Worm (Caenorhabditis elegans): ENCODE data around the gene F55C10.4.

ce11 chrV:11352893-11353292, 33.6 kb upstream of the F55C10.4 start, which contains the start of gene npr-25:
- TF ChIP-seq ztf-11 (tag; optimal IDR thresholded peaks at IDR 0.05) (no peak), lsy-2 (tag; optimal IDR thresholded peaks at IDR 0.05) (no peak), nhr-28 (tag; optimal IDR thresholded peaks at IDR 0.05) (no peak), unc-39 (tag; optimal IDR thresholded peaks at IDR 0.05) (no peak), ces-1 (GFP tag; optimal IDR thresholded peaks at IDR 0.05) (no peak), elt-1 (tag; optimal IDR thresholded peaks at IDR 0.05; ENCODE audit: borderline replicate concordance, insufficient read depth) (no peak), ceh-43 (GFP tag; optimal IDR thresholded peaks at IDR 0.05) (no peak), blmp-1 (tag; optimal IDR thresholded peaks at IDR 0.05) (no peak)
